Worm (Caenorhabditis elegans) whole organism, young adult: ENCODE data around the gene ZK470.4.
A peak's percentile ranks its signal among the peaks of the same experiment; 100 is the strongest.

Source experiments
- B0035.1 ChIP-seq: sonication (generic microtip); optimal IDR thresholded peaks from 2 replicates; lab custom pipeline; 2016; ENCODE audit warnings: missing genetic modification characterization, mild to moderate bottlenecking, missing compliant biosample characterization, missing genotype, missing genetic modification reagents
- ZK185.1 ChIP-seq: sonication (generic microtip); optimal IDR thresholded peaks from 2 replicates; lab custom pipeline; 2016; ENCODE audit warnings: mild to moderate bottlenecking, missing genetic modification characterization, missing compliant biosample characterization; ENCODE audit not compliant: poor library complexity, severe bottlenecking
- egl-44 ChIP-seq: fragments of 200-800 bp; sonication (Bioruptor generic); IDR thresholded peaks from 2 replicates; pipeline ENCODE4 v1.3.6; 2022; ENCODE audit warnings: missing genetic modification reagents, missing genetic modification characterization, missing compliant biosample characterization
- gei-17 ChIP-seq: fragments of 200-800 bp; sonication (Bioruptor generic); optimal IDR thresholded peaks from 2 replicates; lab custom pipeline; 2018; ENCODE audit warnings: mild to moderate bottlenecking, missing genetic modification characterization, missing compliant biosample characterization
- nfya-1 ChIP-seq: sonication (generic microtip); optimal IDR thresholded peaks from 2 replicates; lab custom pipeline; 2017; ENCODE audit warnings: antibody characterized with exemption, missing compliant biosample characterization, missing genetic modification characterization, borderline replicate concordance; ENCODE audit not compliant: insufficient read depth
- unc-130 ChIP-seq: sonication (generic microtip); optimal IDR thresholded peaks from 2 replicates; lab custom pipeline; 2016; ENCODE audit warnings: missing genetic modification reagents, missing genetic modification characterization, missing compliant biosample characterization

DNA sequence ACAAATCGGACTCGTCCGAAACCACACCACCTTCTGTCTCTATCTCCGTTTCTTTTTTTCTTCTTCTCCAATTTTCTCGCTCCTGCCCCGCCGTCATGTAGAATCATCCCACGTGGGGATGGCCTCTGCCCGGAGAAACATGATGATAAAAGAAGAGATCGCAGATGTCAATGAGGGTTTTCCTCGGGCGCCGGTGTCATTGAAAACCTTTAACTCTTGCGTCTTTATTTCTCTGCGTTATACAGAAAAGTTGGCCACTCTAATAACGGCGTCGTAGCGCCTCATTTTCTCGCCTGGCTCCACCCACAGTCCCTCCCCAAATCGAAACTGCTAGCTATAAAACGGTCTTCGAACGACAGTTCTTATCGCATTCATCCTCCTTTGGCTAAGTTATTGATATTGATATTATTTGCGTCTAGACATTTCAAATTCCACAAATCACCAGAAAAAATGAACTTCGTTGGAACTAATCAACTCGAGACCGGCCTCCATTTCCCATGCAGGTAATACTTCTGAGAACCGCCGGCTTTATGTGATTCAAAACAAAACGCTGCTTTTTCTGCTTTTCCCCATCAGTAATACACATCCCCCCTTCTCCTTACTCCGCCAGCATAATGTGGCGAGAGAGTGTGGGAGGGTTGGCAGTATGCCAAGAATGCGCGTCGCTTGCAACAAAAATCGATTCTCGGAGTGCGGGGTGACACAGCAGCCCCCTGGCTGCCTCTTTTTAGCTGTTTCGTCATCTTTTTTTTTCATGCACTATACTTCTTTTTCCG is 5.7 kb upstream of the ZK470.4 start:
- TF ChIP-seq nfya-1: no peak
- no peak for TF ChIP-seq B0035.1 (tag; lab: Kevin White, UChicago)
- no peak for TF ChIP-seq ZK185.1
- 0 out of 2 replicates have a peak, but pooled peaks have one; percentile 53 for TF ChIP-seq egl-44 (GFP tag; lab: Robert Waterston, UW)
- no peak for TF ChIP-seq gei-17 (GFP tag; lab: Kevin White, UChicago)
- TF ChIP-seq unc-130: no peak
